Worm (Caenorhabditis elegans): ENCODE measurements around the gene gln-6.
"Not testable (repeated sequence)": the region's sequence is repeated elsewhere in the genome, so short reads cannot be mapped to it uniquely, and the experiment has no call there.

Gene gln-6

DNA sequence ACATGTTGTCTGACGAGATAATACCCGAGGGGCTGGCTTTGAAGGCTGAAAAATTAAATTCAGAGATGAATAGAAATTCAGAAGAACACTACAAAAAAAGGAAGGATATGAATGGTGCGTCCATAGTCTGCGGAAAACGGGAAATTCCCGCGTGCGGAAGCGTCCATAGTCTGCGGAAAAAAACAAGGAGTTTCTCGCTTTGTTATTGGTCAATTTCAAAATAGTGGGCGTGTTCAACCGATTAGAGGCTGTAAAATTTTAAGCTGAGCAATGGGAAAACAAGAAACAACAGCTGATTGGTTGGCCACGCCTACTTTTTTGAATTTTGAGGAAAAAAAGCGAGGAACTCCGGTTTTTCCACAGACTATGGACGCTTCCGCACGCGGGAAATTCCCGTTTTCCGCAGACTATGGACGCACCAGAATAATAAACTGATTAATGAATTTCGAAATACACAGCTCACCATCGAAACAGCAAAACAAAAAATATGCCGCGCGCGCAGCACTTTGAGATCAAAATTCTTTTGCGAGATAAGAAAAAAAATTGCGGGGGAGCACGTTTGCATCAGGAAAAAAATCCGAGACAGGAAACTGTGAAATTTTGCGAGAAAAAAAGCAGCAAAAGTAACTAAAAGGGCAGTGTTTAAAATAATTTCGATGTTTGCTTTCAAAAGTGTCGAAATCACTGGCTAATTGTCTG lies at the start of gene gln-6:
gln-6 (minus strand) TSS at position 51 of the 699 bp plus-strand sequence.
- TF ChIP-seq tbx-37 (GFP tag; conservative IDR thresholded peaks at IDR 0.05); hmg-4 (GFP tag; optimal IDR thresholded peaks at IDR 0.05); hnd-1 (tag; optimal IDR thresholded peaks at IDR 0.05): not testable (repeated sequence)

DNA sequence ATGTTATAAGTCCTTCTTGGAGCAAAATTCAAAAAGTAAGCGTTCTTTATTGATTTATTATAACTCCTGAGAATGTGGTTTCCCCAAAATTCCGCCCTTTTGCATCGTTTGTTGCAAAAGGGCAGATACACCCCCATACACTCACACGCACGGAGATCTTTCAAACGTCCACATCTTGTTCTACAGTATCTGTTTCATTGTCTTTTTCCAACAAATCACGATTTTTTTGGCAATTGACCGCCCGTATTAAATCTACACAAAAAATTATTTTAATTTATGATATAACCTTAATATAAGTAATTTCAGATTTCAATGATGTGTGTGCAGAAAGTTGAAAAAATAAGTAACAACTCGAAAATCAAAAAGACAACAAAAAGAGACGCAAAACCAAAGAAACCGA lies 48.8 kb upstream of the gln-6 start, which contains the start of gene T13F2.4:
T13F2.4 (plus strand) TSS at position 301 of the 400 bp plus-strand sequence.
- no peak for TF ChIP-seq hmg-4 (GFP tag; optimal IDR thresholded peaks at IDR 0.05)
- TF ChIP-seq aly-1 (tag; optimal IDR thresholded peaks at IDR 0.05): no peak
- TF ChIP-seq tbx-11 (GFP tag; IDR thresholded peaks at IDR 0.05): no peak
- no peak for TF ChIP-seq ama-1 (optimal IDR thresholded peaks at IDR 0.05)
- no peak for TF ChIP-seq flt-1 (GFP tag; IDR thresholded peaks at IDR 0.05)
- no peak for TF ChIP-seq hnd-1 (tag; optimal IDR thresholded peaks at IDR 0.05)
- TF ChIP-seq hmbx-1 (tag; optimal IDR thresholded peaks at IDR 0.05): no peak
- TF ChIP-seq sea-1 (GFP tag; conservative IDR thresholded peaks at IDR 0.05): no peak
- TF ChIP-seq ceh-13 (GFP tag; optimal IDR thresholded peaks at IDR 0.05): no peak

DNA sequence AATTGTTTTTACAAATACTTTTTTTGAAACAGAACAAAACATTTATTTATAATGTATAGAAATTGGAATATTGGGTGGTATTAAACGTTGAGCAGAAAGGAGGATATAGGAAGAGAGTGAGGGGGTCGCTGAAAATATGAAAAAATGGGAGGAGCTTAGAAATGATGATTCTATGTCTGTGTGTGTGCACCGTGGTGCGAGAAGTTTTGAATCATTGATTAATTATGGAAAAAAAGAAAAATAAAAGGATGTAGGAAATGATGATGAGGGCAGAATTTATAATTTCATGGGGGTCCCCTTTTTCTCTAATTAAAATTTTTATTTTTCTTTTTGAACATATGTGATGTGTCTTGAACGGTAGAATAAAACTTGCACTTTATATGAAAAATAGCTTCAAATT lies 44.0 kb upstream of the gln-6 start, which contains the start of gene sre-4:
sre-4 (minus strand) TSS at position 101 of the 400 bp plus-strand sequence.
- TF ChIP-seq ceh-13 (GFP tag; optimal IDR thresholded peaks at IDR 0.05) (no peak), F13C5.2 (tag; optimal IDR thresholded peaks at IDR 0.05) (no peak), scrt-1 (GFP tag; IDR thresholded peaks at IDR 0.05) (no peak), hnd-1 (tag; optimal IDR thresholded peaks at IDR 0.05) (no peak), pes-1 (GFP tag; IDR thresholded peaks at IDR 0.05) (no peak), B0310.2 (tag; optimal IDR thresholded peaks at IDR 0.05) (no peak), flt-1 (GFP tag; IDR thresholded peaks at IDR 0.05) (no peak), hmg-4 (GFP tag; optimal IDR thresholded peaks at IDR 0.05) (no peak), ceh-36 (tag; optimal IDR thresholded peaks at IDR 0.05) (no peak), hmbx-1 (tag; optimal IDR thresholded peaks at IDR 0.05) (no peak), tbx-11 (GFP tag; IDR thresholded peaks at IDR 0.05) (no peak), ama-1 (optimal IDR thresholded peaks at IDR 0.05) (no peak), tra-4 (tag; optimal IDR thresholded peaks at IDR 0.05) (no peak), ets-7 (tag; optimal IDR thresholded peaks at IDR 0.05) (no peak), tbx-37 (GFP tag; conservative IDR thresholded peaks at IDR 0.05) (no peak), sea-1 (GFP tag; conservative IDR thresholded peaks at IDR 0.05) (no peak), aly-1 (tag; optimal IDR thresholded peaks at IDR 0.05) (no peak)

DNA sequence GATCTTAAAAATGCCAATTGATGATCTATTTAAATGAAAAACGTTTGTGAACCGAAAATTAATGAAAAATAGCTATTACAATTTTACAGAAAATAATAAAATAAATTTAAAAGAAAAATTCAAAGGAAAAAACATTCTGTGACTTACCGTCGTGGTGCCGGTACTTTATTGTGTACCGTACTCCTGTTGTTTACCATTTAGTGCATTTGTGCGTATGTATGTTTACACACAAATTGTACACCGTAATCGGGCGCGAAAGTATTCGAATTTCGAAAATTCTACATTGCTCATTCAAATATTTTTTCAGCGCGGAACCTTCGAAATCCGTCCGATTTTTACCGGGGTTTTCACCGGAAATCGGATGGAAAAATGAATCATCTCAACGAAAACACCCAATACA lies 37.3 kb upstream of the gln-6 start, which contains the start of gene T13F2.6:
T13F2.6 (plus strand) TSS at position 306 of the 400 bp plus-strand sequence.
- TF ChIP-seq tra-4 (tag; optimal IDR thresholded peaks at IDR 0.05) (no peak), scrt-1 (GFP tag; IDR thresholded peaks at IDR 0.05) (no peak), tbx-37 (GFP tag; conservative IDR thresholded peaks at IDR 0.05) (no peak)

DNA sequence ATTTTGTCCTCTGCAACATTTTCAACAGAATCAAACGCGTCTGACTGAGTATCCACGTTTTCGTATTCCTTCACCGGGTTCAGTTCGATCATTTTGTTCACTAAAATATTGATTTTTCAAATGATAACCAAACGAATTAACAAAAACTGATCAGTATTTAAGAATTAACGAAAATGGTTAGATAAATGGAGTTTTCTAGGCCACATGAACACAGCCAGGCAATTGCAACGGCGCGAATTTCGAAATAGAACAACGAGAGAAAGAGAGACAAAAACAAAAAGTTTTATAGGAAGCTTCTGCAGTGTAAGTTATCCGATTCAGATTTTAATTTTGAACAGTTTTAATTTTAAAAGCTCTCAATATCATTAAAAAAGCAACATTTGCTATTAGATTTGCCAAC lies 36.8 kb upstream of the gln-6 start, which contains the start of gene sna-2:
sna-2 (minus strand) TSS at position 100 of the 400 bp plus-strand sequence.
- TF ChIP-seq hmg-4 (GFP tag; optimal IDR thresholded peaks at IDR 0.05) (no peak), tbx-37 (GFP tag; conservative IDR thresholded peaks at IDR 0.05) (peak; percentile 68), ceh-36 (tag; optimal IDR thresholded peaks at IDR 0.05) (no peak)

- TF ChIP-seq ceh-36 (tag; optimal IDR thresholded peaks at IDR 0.05) (peak; percentile 42), sea-1 (GFP tag; conservative IDR thresholded peaks at IDR 0.05) (peak; percentile 30; the same call in 1 of the 2 replicates), pes-1 (GFP tag; IDR thresholded peaks at IDR 0.05) (peak; percentile 27; the same call in 1 of the 2 replicates), B0310.2 (tag; optimal IDR thresholded peaks at IDR 0.05) (no peak), tra-4 (tag; optimal IDR thresholded peaks at IDR 0.05) (peak; percentile 33), hnd-1 (tag; optimal IDR thresholded peaks at IDR 0.05) (no peak), hmg-4 (GFP tag; optimal IDR thresholded peaks at IDR 0.05) (no peak), scrt-1 (GFP tag; IDR thresholded peaks at IDR 0.05) (no peak), flt-1 (GFP tag; IDR thresholded peaks at IDR 0.05) (no peak), ceh-13 (GFP tag; optimal IDR thresholded peaks at IDR 0.05) (peak; percentile 8), F13C5.2 (tag; optimal IDR thresholded peaks at IDR 0.05) (no peak), aly-1 (tag; optimal IDR thresholded peaks at IDR 0.05) (no peak), tbx-37 (GFP tag; conservative IDR thresholded peaks at IDR 0.05) (no peak), ets-7 (tag; optimal IDR thresholded peaks at IDR 0.05) (no peak), ama-1 (optimal IDR thresholded peaks at IDR 0.05) (no peak), tbx-11 (GFP tag; IDR thresholded peaks at IDR 0.05) (no peak), hmbx-1 (tag; optimal IDR thresholded peaks at IDR 0.05) (no peak)
Observed at ce11 chrIV:9773441-9773840, 32.7 kb upstream of the gln-6 start.

- TF ChIP-seq ets-7 (tag; optimal IDR thresholded peaks at IDR 0.05) (no peak), tbx-11 (GFP tag; IDR thresholded peaks at IDR 0.05) (no peak), hnd-1 (tag; optimal IDR thresholded peaks at IDR 0.05) (no peak), flt-1 (GFP tag; IDR thresholded peaks at IDR 0.05) (no peak), aly-1 (tag; optimal IDR thresholded peaks at IDR 0.05) (peak; percentile 29), hmg-4 (GFP tag; optimal IDR thresholded peaks at IDR 0.05) (peak; percentile 22), ama-1 (optimal IDR thresholded peaks at IDR 0.05) (peak; percentile 97), hmbx-1 (tag; optimal IDR thresholded peaks at IDR 0.05) (no peak), tra-4 (tag; optimal IDR thresholded peaks at IDR 0.05) (peak; percentile 7), sea-1 (GFP tag; conservative IDR thresholded peaks at IDR 0.05) (0 out of 2 replicates have a peak, but pooled peaks have one; percentile 60), F13C5.2 (tag; optimal IDR thresholded peaks at IDR 0.05) (peak; percentile 7), scrt-1 (GFP tag; IDR thresholded peaks at IDR 0.05) (no peak), B0310.2 (tag; optimal IDR thresholded peaks at IDR 0.05) (peak; percentile 14), ceh-13 (GFP tag; optimal IDR thresholded peaks at IDR 0.05) (no peak), ceh-36 (tag; optimal IDR thresholded peaks at IDR 0.05) (peak; percentile 14), tbx-37 (GFP tag; conservative IDR thresholded peaks at IDR 0.05) (no peak), pes-1 (GFP tag; IDR thresholded peaks at IDR 0.05) (peak; percentile 49; the same call in 1 of the 2 replicates)
Observed at ce11 chrIV:9772096-9772720, 31.5 kb upstream of the gln-6 start, which contains the start of gene cav-1. Gene cav-1, plus strand, starts transcription at chrIV:9772510.
